Worm (Caenorhabditis elegans): Measurements from ENCODE around the gene ccf-1.

ce11 chrIII:11891335-11891734 lies 28.7 kb downstream of the ccf-1 start, which contains the start of gene faah-5:
- no peak for TF ChIP-seq egl-27 (tag; optimal IDR thresholded peaks at IDR 0.05)
- TF ChIP-seq zag-1 (tag; optimal IDR thresholded peaks at IDR 0.05), result no peak
- no peak for TF ChIP-seq mdl-1 (tag; optimal IDR thresholded peaks at IDR 0.05)
- TF ChIP-seq ZK546.5 (tag; optimal IDR thresholded peaks at IDR 0.05), result no peak
- no peak for TF ChIP-seq snpc-4 (tag; optimal IDR thresholded peaks at IDR 0.05)
- TF ChIP-seq lin-39 (tag; optimal IDR thresholded peaks at IDR 0.05), result no peak
- no peak for TF ChIP-seq peb-1 (tag; optimal IDR thresholded peaks at IDR 0.05)
- TF ChIP-seq lin-11 (tag; optimal IDR thresholded peaks at IDR 0.05), result no peak
- no peak for TF ChIP-seq nhr-12 (tag; optimal IDR thresholded peaks at IDR 0.05)
